Worm (Caenorhabditis elegans) whole organism, L3 larva: Measurements from ENCODE around the gene daf-28.

Experiments
- ZK546.5 ChIP-seq: sonication (generic microtip); optimal IDR thresholded peaks from 2 replicates; lab custom pipeline; 2017; ENCODE audit warnings: missing biosample characterization, missing genetic modification characterization
- ceh-28 ChIP-seq: fragments of 150-350 bp; optimal IDR thresholded peaks from 2 replicates; lab custom pipeline; 2014; ENCODE audit warnings: missing biosample characterization, missing genetic modification reagents, missing genetic modification characterization
- ceh-9 ChIP-seq: sonication (generic microtip); optimal IDR thresholded peaks from 2 replicates; lab custom pipeline; 2018; ENCODE audit warnings: missing biosample characterization, missing genetic modification characterization
- daf-12 ChIP-seq: fragments of 150-350 bp; optimal IDR thresholded peaks from 2 replicates; lab custom pipeline; 2014; ENCODE audit warnings: missing biosample characterization, missing genetic modification reagents, missing genetic modification characterization
- egl-27 ChIP-seq: sonication (generic microtip); optimal IDR thresholded peaks from 4 replicates; lab custom pipeline; 2017; ENCODE audit warnings: missing biosample characterization, missing genetic modification reagents, missing genetic modification characterization
- egl-5 ChIP-seq: fragments of 150-350 bp; optimal IDR thresholded peaks from 2 replicates; lab custom pipeline; 2017; ENCODE audit warnings: missing biosample characterization, missing genetic modification reagents, missing genetic modification characterization, inconsistent platforms
- elt-1 ChIP-seq: fragments of 150-350 bp; optimal IDR thresholded peaks from 2 replicates; lab custom pipeline; 2014; ENCODE audit warnings: missing biosample characterization, missing genetic modification characterization
- elt-3 ChIP-seq, 3 experiments: fragments of 150-350 bp in 1 of 3; sonication (generic microtip) in 2 of 3; optimal IDR thresholded peaks; 2 replicates in 2 of 3; 4 replicates in 1 of 3; lab custom pipeline; 2014 to 2017; ENCODE audit warnings: missing biosample characterization in 3 of 3, missing genetic modification characterization in 3 of 3
- hmg-11 ChIP-seq: sonication (generic microtip); optimal IDR thresholded peaks from 2 replicates; lab custom pipeline; 2016; ENCODE audit warnings: missing genetic modification characterization, missing compliant biosample characterization
- lsy-12 ChIP-seq: sonication (generic microtip); optimal IDR thresholded peaks from 2 replicates; lab custom pipeline; 2016; ENCODE audit warnings: mild to moderate bottlenecking, missing genetic modification characterization, missing compliant biosample characterization
- nfya-1 ChIP-seq: sonication (generic microtip); optimal IDR thresholded peaks from 2 replicates; lab custom pipeline; 2017; ENCODE audit warnings: missing genetic modification characterization, mild to moderate bottlenecking, missing compliant biosample characterization, antibody characterized with exemption, moderate library complexity; ENCODE audit not compliant: insufficient read depth
- nhr-11 ChIP-seq: fragments of 150-350 bp; optimal IDR thresholded peaks from 2 replicates; lab custom pipeline; 2014; ENCODE audit warnings: missing biosample characterization, missing genetic modification characterization
- nhr-12 ChIP-seq: fragments of 150-350 bp; optimal IDR thresholded peaks from 2 replicates; lab custom pipeline; 2014; ENCODE audit warnings: missing biosample characterization, missing genetic modification characterization
- nhr-237 ChIP-seq: fragments of 150-350 bp; optimal IDR thresholded peaks from 2 replicates; lab custom pipeline; 2014; ENCODE audit warnings: missing biosample characterization, missing genetic modification characterization
- nhr-25 ChIP-seq: sonication (generic microtip); optimal IDR thresholded peaks from 2 replicates; lab custom pipeline; 2017; ENCODE audit warnings: missing biosample characterization, missing genetic modification characterization
- nhr-76 ChIP-seq: fragments of 150-350 bp; sonication (generic microtip); optimal IDR thresholded peaks from 5 replicates; lab custom pipeline; 2014; ENCODE audit warnings: missing biosample characterization, missing genetic modification characterization
- zag-1 ChIP-seq: fragments of 150-350 bp; optimal IDR thresholded peaks from 2 replicates; lab custom pipeline; 2014; ENCODE audit warnings: missing biosample characterization, missing genetic modification characterization
- ztf-11 ChIP-seq: fragments of 150-350 bp; optimal IDR thresholded peaks from 2 replicates; lab custom pipeline; 2014; ENCODE audit warnings: missing biosample characterization, missing genetic modification characterization
- ztf-4 ChIP-seq: fragments of 150-350 bp; optimal IDR thresholded peaks from 2 replicates; lab custom pipeline; 2014; ENCODE audit warnings: missing biosample characterization, missing genetic modification characterization

Gene daf-28

ce11 chrV:19856335-19856734, 41.4 kb downstream of the daf-28 start:
- no peak for TF ChIP-seq nhr-25
- no peak for TF ChIP-seq nhr-11
- no peak for TF ChIP-seq ceh-28 (tag; lab: Kevin White, UChicago)
- TF ChIP-seq ceh-9 (tag; lab: Kevin White, UChicago), result no peak
- TF ChIP-seq nhr-76 (tag; lab: Kevin White, UChicago), result no peak
- TF ChIP-seq nhr-12, result no peak
- no peak for TF ChIP-seq hmg-11 (tag; lab: Kevin White, UChicago)

- no peak for TF ChIP-seq elt-3 (tag; optimal IDR thresholded peaks at IDR 0.05; lab: Kevin White, UChicago)
- no peak for TF ChIP-seq daf-12 (tag; lab: Kevin White, UChicago)
- no peak for TF ChIP-seq egl-5 (tag; lab: Kevin White, UChicago)
- no peak for TF ChIP-seq nhr-237 (tag; lab: Kevin White, UChicago)
- TF ChIP-seq ztf-11 (tag; lab: Kevin White, UChicago), result no peak
- no peak for TF ChIP-seq nhr-25
- no peak for TF ChIP-seq ztf-4 (tag; lab: Kevin White, UChicago)
- TF ChIP-seq nfya-1 (tag; lab: Kevin White, UChicago), result no peak
- TF ChIP-seq, all 47 proteins: peak for 0
These were observed 42.0 kb downstream of the daf-28 start for ce11 chrV:19856933-19857332.

- no peak for TF ChIP-seq egl-27
- TF ChIP-seq elt-3 (tag; optimal IDR thresholded peaks at IDR 0.05; lab: Kevin White, UChicago), result no peak
- TF ChIP-seq lsy-12 (tag; lab: Kevin White, UChicago), result no peak
- TF ChIP-seq, all 47 proteins: peak for 0
These were observed 42.4 kb downstream of the daf-28 start, which contains the start of gene Y116F11B.8 for ce11 chrV:19857334-19857733. Gene Y116F11B.8 (plus strand): TSS chrV:19857634.

ce11 chrV:19860225-19860624, 45.3 kb downstream of the daf-28 start:
- no peak for TF ChIP-seq zag-1 (tag; lab: Kevin White, UChicago)
- TF ChIP-seq elt-1, result no peak
- no peak for TF ChIP-seq ZK546.5 (tag; lab: Kevin White, UChicago)
- TF ChIP-seq elt-3 (tag; optimal IDR thresholded peaks at IDR 0.05; lab: Kevin White, UChicago), result no peak
